Worm (Caenorhabditis elegans): ENCODE data around the gene dars-2.

- TF ChIP-seq B0310.2 (tag; optimal IDR thresholded peaks at IDR 0.05) (no peak), ama-1 (optimal IDR thresholded peaks at IDR 0.05) (no peak), hmbx-1 (tag; optimal IDR thresholded peaks at IDR 0.05) (no peak), pes-1 (GFP tag; IDR thresholded peaks at IDR 0.05) (no peak), tbx-37 (GFP tag; conservative IDR thresholded peaks at IDR 0.05) (no peak)
Observed at ce11 chrV:12059719-12060118, 11.2 kb downstream of the dars-2 start, which contains the start of gene R07B7.2.
